Fruit fly (Drosophila melanogaster) whole organism, wandering third instar larva: ENCODE measurements around the gene CG42263.

Experiments used
- Abd-B ChIP-seq: fragments of >200 bp; optimal IDR thresholded peaks from 2 replicates; lab custom pipeline; 2017; ENCODE audit warnings: missing biosample characterization, missing genetic modification characterization
- CG32264 ChIP-seq: fragments of 200-800 bp; sonication (Bioruptor generic); optimal IDR thresholded peaks from 2 replicates; lab custom pipeline; 2016; ENCODE audit warnings: missing biosample characterization, missing genetic modification characterization
- CG9705 ChIP-seq: fragments of 200-800 bp; sonication (Bioruptor generic); optimal IDR thresholded peaks from 2 replicates; lab custom pipeline; 2018; ENCODE audit warnings: missing biosample characterization, mild to moderate bottlenecking, missing genetic modification characterization
- CrebA ChIP-seq: fragments of 200-800 bp; sonication (Bioruptor generic); optimal IDR thresholded peaks from 2 replicates; lab custom pipeline; 2016; ENCODE audit warnings: missing biosample characterization, mild to moderate bottlenecking, missing genetic modification characterization, borderline replicate concordance
- Dfd ChIP-seq: fragments of >200 bp; optimal IDR thresholded peaks from 2 replicates; lab custom pipeline; 2017; ENCODE audit warnings: missing biosample characterization, missing genetic modification characterization
- Dif ChIP-seq: fragments of 200-275, 200-300 bp; sonication (Bioruptor generic); optimal IDR thresholded peaks from 2 replicates; lab custom pipeline; 2018; ENCODE audit warnings: missing biosample characterization, missing genetic modification characterization; ENCODE audit not compliant: partially characterized antibody
- GATAd ChIP-seq: sonication (Bioruptor generic); optimal IDR thresholded peaks from 2 replicates; lab custom pipeline; 2016; ENCODE audit warnings: missing biosample characterization, missing genetic modification characterization
- HLH106 ChIP-seq: fragments of 200-800 bp; optimal IDR thresholded peaks from 3 replicates; lab custom pipeline; 2019; ENCODE audit warnings: missing biosample characterization, mild to moderate bottlenecking, missing genetic modification characterization, moderate library complexity
- Hnf4 ChIP-seq: fragments of 200-800 bp; sonication (Bioruptor generic); optimal IDR thresholded peaks from 2 replicates; lab custom pipeline; 2016; ENCODE audit warnings: missing biosample characterization, mild to moderate bottlenecking, missing genetic modification characterization
- Hr78 ChIP-seq: fragments of >200 bp; optimal IDR thresholded peaks from 2 replicates; lab custom pipeline; 2017; ENCODE audit warnings: missing biosample characterization, missing genetic modification characterization
- Hr83 ChIP-seq: fragments of 200-300 bp; sonication (Bioruptor generic); optimal IDR thresholded peaks from 2 replicates; lab custom pipeline; 2016; ENCODE audit warnings: missing biosample characterization, mild to moderate bottlenecking, missing genetic modification characterization, moderate library complexity; ENCODE audit not compliant: poor library complexity, severe bottlenecking
- Jra ChIP-seq: sonication (Bioruptor generic); optimal IDR thresholded peaks from 2 replicates; lab custom pipeline; 2016; ENCODE audit warnings: missing biosample characterization, missing genetic modification characterization
- Mio ChIP-seq: sonication (Bioruptor generic); optimal IDR thresholded peaks from 2 replicates; lab custom pipeline; 2016; ENCODE audit warnings: missing biosample characterization, missing genetic modification characterization
- Myc ChIP-seq: fragments of >200 bp; optimal IDR thresholded peaks from 2 replicates; lab custom pipeline; 2017
- N ChIP-seq: fragments of >200 bp; optimal IDR thresholded peaks from 2 replicates; lab custom pipeline; 2018; ENCODE audit warnings: missing biosample characterization, missing external identifiers, missing genetic modification characterization
- OdsH ChIP-seq: fragments of 200-800 bp; sonication (Bioruptor generic); optimal IDR thresholded peaks from 2 replicates; lab custom pipeline; 2016; ENCODE audit warnings: missing biosample characterization, mild to moderate bottlenecking, missing genetic modification characterization
- Rel ChIP-seq, 2 experiments: fragments of 200-800 bp; sonication (Bioruptor generic) in 1 of 2; optimal IDR thresholded peaks; 2 replicates in 1 of 2; 3 replicates in 1 of 2; lab custom pipeline; 2016 to 2019; ENCODE audit warnings: mild to moderate bottlenecking in 2 of 2, missing biosample characterization in 2 of 2, missing genetic modification characterization in 2 of 2, moderate library complexity in 1 of 2
- Sp1 ChIP-seq: fragments of 200-800 bp; sonication (Bioruptor generic); optimal IDR thresholded peaks from 3 replicates; lab custom pipeline; 2019; ENCODE audit warnings: missing biosample characterization, mild to moderate bottlenecking, missing genetic modification characterization, moderate library complexity
- Vsx2 ChIP-seq: fragments of 200-300, 225-300 bp; sonication (Bioruptor generic); optimal IDR thresholded peaks from 2 replicates; lab custom pipeline; 2018; ENCODE audit warnings: missing biosample characterization, missing genetic modification characterization; ENCODE audit not compliant: partially characterized antibody
- br ChIP-seq: fragments of 200-800 bp; sonication (Bioruptor generic); optimal IDR thresholded peaks from 2 replicates; lab custom pipeline; 2016; ENCODE audit warnings: missing biosample characterization, missing genetic modification characterization
- brk ChIP-seq: fragments of 200-800 bp; sonication (Bioruptor generic); optimal IDR thresholded peaks from 2 replicates; lab custom pipeline; 2016; ENCODE audit warnings: missing biosample characterization, mild to moderate bottlenecking, missing genetic modification characterization
- dl ChIP-seq, 2 experiments: fragments of 175-275, 200-275 bp in 1 of 2; fragments of 200-275 bp in 1 of 2; sonication (Bioruptor generic); optimal IDR thresholded peaks; lab custom pipeline; 2018; ENCODE audit warnings: mild to moderate bottlenecking in 2 of 2, missing biosample characterization in 2 of 2, missing genetic modification characterization in 2 of 2, moderate library complexity in 2 of 2; ENCODE audit not compliant: partially characterized antibody in 2 of 2, insufficient read depth in 1 of 2
- dmrt93B ChIP-seq: fragments of 200-800 bp; sonication (Bioruptor generic); optimal IDR thresholded peaks from 2 replicates; lab custom pipeline; 2018; ENCODE audit warnings: missing biosample characterization, mild to moderate bottlenecking, missing genetic modification characterization
- dsf ChIP-seq: sonication (Bioruptor generic); optimal IDR thresholded peaks from 2 replicates; lab custom pipeline; 2016; ENCODE audit warnings: missing biosample characterization, missing genetic modification characterization, borderline replicate concordance
- ey ChIP-seq: fragments of 200-800 bp; sonication (Bioruptor generic); optimal IDR thresholded peaks from 2 replicates; lab custom pipeline; 2016; ENCODE audit warnings: missing biosample characterization, missing genetic modification characterization
- foxo ChIP-seq, 2 experiments: fragments of 200-800 bp; sonication (Bioruptor generic); optimal IDR thresholded peaks; 2 replicates in 1 of 2; 3 replicates in 1 of 2; lab custom pipeline; 2016 to 2017; ENCODE audit warnings: missing biosample characterization in 2 of 2, missing genetic modification characterization in 2 of 2
- fru ChIP-seq: fragments of 200-800 bp; sonication (Bioruptor generic); optimal IDR thresholded peaks from 3 replicates; lab custom pipeline; 2016; ENCODE audit warnings: missing biosample characterization, mild to moderate bottlenecking, missing genetic modification characterization
- h ChIP-seq: fragments of 200-800 bp; sonication (Bioruptor generic); optimal IDR thresholded peaks from 3 replicates; lab custom pipeline; 2016; ENCODE audit warnings: missing biosample characterization, mild to moderate bottlenecking, missing genetic modification characterization
- jim ChIP-seq: fragments of 175-275, 200-325 bp; sonication (Bioruptor generic); optimal IDR thresholded peaks from 2 replicates; lab custom pipeline; 2016; ENCODE audit warnings: missing biosample characterization, mild to moderate bottlenecking, missing genetic modification characterization
- psq ChIP-seq: fragments of 200-800 bp; sonication (Bioruptor generic); optimal IDR thresholded peaks from 3 replicates; lab custom pipeline; 2017; ENCODE audit warnings: missing biosample characterization, mild to moderate bottlenecking, missing genetic modification characterization, moderate library complexity
- rgr ChIP-seq: fragments of 200-800 bp; sonication (Bioruptor generic); optimal IDR thresholded peaks from 3 replicates; lab custom pipeline; 2016; ENCODE audit warnings: missing biosample characterization, mild to moderate bottlenecking, missing genetic modification characterization
- sage ChIP-seq: fragments of 200-800 bp; sonication (Bioruptor generic); optimal IDR thresholded peaks from 2 replicates; lab custom pipeline; 2016; ENCODE audit warnings: missing biosample characterization, mild to moderate bottlenecking, missing genetic modification characterization
- sv ChIP-seq: fragments of 200-800 bp; sonication (Bioruptor generic); optimal IDR thresholded peaks from 3 replicates; lab custom pipeline; 2016; ENCODE audit warnings: missing biosample characterization, missing genetic modification characterization
- tai ChIP-seq: sonication (Bioruptor generic); optimal IDR thresholded peaks from 2 replicates; lab custom pipeline; 2016; ENCODE audit warnings: missing biosample characterization, missing genetic modification characterization
- usp ChIP-seq: fragments of >200 bp; optimal IDR thresholded peaks from 2 replicates; lab custom pipeline; 2017; ENCODE audit warnings: missing biosample characterization, missing genetic modification characterization
- woc ChIP-seq: sonication (Bioruptor generic); optimal IDR thresholded peaks from 2 replicates; lab custom pipeline; 2016; ENCODE audit warnings: missing biosample characterization, mild to moderate bottlenecking, missing genetic modification characterization

The CG42263 gene

DNA sequence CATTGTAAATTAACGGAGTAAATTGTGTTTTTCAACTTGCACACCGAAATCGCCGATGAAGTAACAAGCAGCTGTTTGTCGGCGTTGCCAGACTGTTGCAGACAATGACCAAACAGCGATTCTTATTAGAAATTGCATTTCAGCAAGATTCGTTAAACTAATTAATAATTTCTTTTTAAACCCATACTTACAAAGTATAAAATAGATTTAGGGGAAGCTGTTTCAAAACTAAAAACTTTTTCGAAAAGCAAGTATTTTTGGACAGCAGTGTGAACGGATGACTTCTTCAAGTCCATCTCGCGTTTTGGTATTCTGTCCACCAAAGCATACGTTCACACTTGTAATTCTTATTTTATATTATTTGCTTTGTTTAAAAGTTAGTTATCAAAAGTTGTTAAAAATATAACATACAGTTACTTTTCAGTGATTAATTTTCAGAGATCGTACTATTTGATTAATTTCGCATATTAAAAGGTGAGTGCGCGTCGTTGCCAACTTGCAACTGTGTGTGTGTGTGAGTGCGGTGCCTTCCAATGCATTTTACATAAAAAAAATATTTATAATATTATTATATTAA is 27.1 kb downstream of the CG42263 start, which contains the start of the genes CG8004 and RhoGDI (continued):
- TF ChIP-seq brk (GFP tag; lab: Kevin White, UChicago) (no peak), HLH106 (tag; lab: Kevin White, UChicago) (peak; percentile 58), sv (peak; percentile 78)
- TF ChIP-seq, all 38 proteins: peak for 17

DNA sequence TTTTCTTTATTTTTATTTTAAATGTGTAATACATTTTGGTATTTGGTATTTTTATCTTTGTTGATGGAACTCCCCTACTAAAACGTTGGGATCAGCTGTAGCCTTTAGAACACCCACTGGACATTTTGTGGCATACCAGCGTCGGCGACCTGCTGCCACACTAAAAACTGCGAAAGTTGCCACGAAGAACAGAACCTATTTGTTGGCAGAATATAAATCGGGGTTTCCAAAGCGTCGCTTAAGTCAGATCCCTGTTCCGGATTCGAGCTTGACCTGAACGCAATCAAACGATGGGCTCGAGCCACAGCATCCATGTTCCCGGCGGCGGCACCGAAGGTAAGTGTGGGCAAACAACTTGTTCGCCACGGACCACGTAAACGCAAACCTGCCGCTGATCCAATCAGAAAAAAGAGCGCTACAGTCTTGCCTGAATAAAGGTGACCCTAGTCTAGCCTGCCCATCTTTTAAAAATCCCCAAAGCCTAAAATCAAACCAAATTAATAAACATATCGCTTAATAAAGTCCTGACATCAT is 30.8 kb downstream of the CG42263 start, which contains the start of gene Grasp65:
Gene Grasp65, plus strand, starts transcription at position 173 of the 534 bp plus-strand sequence.
- peak; percentile 53 for TF ChIP-seq Sp1 (GFP tag; lab: Kevin White, UChicago)
- TF ChIP-seq Hr83: no peak
- no peak for TF ChIP-seq CG9705 (GFP tag; lab: Kevin White, UChicago)
- TF ChIP-seq psq: no peak
- no peak for TF ChIP-seq rgr (GFP tag; lab: Kevin White, UChicago)
- no peak for TF ChIP-seq HLH106 (tag; lab: Kevin White, UChicago)
- TF ChIP-seq Myc: no peak
- no peak for TF ChIP-seq brk (GFP tag; lab: Kevin White, UChicago)
- no peak for TF ChIP-seq sage
- no peak for TF ChIP-seq jim (GFP tag; lab: Kevin White, UChicago)
- TF ChIP-seq woc (GFP tag; lab: Kevin White, UChicago): no peak
- TF ChIP-seq CrebA (GFP tag; lab: Kevin White, UChicago): no peak
- no peak for TF ChIP-seq Rel (GFP tag; optimal IDR thresholded peaks at IDR 0.05; lab: Kevin White, UChicago)
- peak; percentile 84 for TF ChIP-seq Rel (tag; optimal IDR thresholded peaks at IDR 0.05; lab: Kevin White, UChicago)
- no peak for TF ChIP-seq sv
- TF ChIP-seq, all 38 proteins: peak for 2

DNA sequence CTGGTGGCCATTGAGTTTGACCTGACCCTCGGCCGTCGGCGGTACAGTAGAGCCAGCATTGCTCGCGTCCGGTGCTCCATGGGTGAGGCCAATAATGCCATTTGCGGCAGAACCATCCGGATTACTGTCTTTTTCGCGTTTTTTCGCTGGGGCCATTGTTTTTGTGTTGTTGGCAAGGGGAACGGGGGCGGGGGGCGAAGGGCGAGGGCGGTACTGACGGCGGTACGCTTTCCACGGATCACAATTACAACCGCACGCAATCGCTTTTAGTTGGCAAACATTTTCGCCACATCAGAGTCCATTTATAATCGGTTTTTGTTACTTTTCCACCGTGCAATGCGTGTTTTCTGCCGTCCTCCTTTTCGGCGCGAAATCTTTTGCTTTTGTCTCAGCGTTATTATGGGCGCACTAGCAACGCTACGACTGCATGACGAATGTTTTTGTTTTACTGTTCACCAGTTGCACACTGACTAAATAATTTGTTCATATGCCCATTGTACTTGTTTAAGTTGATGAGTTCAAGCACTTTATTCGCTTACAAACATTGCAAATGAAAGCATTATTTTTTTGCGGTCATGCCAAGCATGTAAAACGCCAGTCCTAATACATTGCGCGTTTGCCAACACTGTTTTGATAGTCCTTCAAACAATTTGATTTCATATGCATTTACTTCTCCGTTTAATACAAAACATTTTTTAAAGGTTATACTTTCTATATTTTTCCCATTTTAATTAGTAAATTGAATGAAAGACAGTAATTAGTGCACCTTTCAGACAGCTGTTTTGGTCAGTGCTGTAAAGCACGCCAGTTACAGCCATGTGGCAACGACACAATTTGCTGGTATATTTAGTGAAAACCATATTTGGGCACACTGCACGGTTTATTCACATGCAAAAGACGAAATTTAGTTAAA is 32.5 kb downstream of the CG42263 start, which contains the start of gene Pfdn6:
Gene Pfdn6, plus strand, starts transcription at position 839 of the 913 bp plus-strand sequence.
- TF ChIP-seq Abd-B (GFP tag; lab: Kevin White, UChicago): no peak
- TF ChIP-seq Rel (GFP tag; optimal IDR thresholded peaks at IDR 0.05; lab: Kevin White, UChicago): no peak
- TF ChIP-seq Rel (tag; optimal IDR thresholded peaks at IDR 0.05; lab: Kevin White, UChicago): peak; percentile 29
- TF ChIP-seq N (GFP tag; lab: Kevin White, UChicago): no peak
- TF ChIP-seq sage: no peak
- peak in 1 of 2 experiments; percentile 73 for TF ChIP-seq foxo (GFP tag; optimal IDR thresholded peaks at IDR 0.05; lab: Kevin White, UChicago)
- TF ChIP-seq OdsH (GFP tag; lab: Kevin White, UChicago): peak; percentile 19
- no peak for TF ChIP-seq Hr78 (GFP tag; lab: Kevin White, UChicago)
- TF ChIP-seq fru (GFP tag; lab: Kevin White, UChicago): no peak
- TF ChIP-seq usp (GFP tag; lab: Kevin White, UChicago): no peak
- no peak for TF ChIP-seq tai (GFP tag; lab: Kevin White, UChicago)
- TF ChIP-seq brk (GFP tag; lab: Kevin White, UChicago): no peak
- no peak for TF ChIP-seq CrebA (GFP tag; lab: Kevin White, UChicago)
- TF ChIP-seq jim (GFP tag; lab: Kevin White, UChicago): no peak
- peak; percentile 99 for TF ChIP-seq Dif (GFP tag; lab: Kevin White, UChicago)
- peak; percentile 70 for TF ChIP-seq HLH106 (tag; lab: Kevin White, UChicago)
- TF ChIP-seq Jra: peak; percentile 47
- TF ChIP-seq sv: peak; percentile 73
- peak; percentile 75 for TF ChIP-seq h
- TF ChIP-seq Hnf4 (GFP tag; lab: Kevin White, UChicago): no peak
- peak; percentile 62 for TF ChIP-seq Myc
- no peak for TF ChIP-seq Hr83
- no peak for TF ChIP-seq dmrt93B
- no peak for TF ChIP-seq GATAd
- TF ChIP-seq Sp1 (GFP tag; lab: Kevin White, UChicago): peak; percentile 59
- peak; percentile 86 to 96 for TF ChIP-seq dl (GFP tag; optimal IDR thresholded peaks at IDR 0.05; lab: Kevin White, UChicago; ENCODE audit: insufficient read depth in 1 of 2, partially characterized antibody in 2 of 2)
- TF ChIP-seq psq: peak; percentile 58
- TF ChIP-seq CG9705 (GFP tag; lab: Kevin White, UChicago): peak; percentile 65
- TF ChIP-seq Mio (GFP tag; lab: Kevin White, UChicago): no peak
- TF ChIP-seq Dfd (GFP tag; lab: Kevin White, UChicago): no peak
- peak; percentile 52 for TF ChIP-seq ey
- TF ChIP-seq dsf (GFP tag; lab: Kevin White, UChicago): peak; percentile 54
- TF ChIP-seq br: no peak
- TF ChIP-seq Vsx2 (GFP tag; lab: Kevin White, UChicago): peak; percentile 100
- TF ChIP-seq CG32264: peak; percentile 25
- no peak for TF ChIP-seq woc (GFP tag; lab: Kevin White, UChicago)
- TF ChIP-seq rgr (GFP tag; lab: Kevin White, UChicago): peak; percentile 76
